Worm (Caenorhabditis elegans): ENCODE measurements around the gene marc-5.
"Not testable (repeated sequence)": the region's sequence is repeated elsewhere in the genome, so short reads cannot be mapped to it uniquely, and the experiment has no call there.

Gene marc-5

DNA sequence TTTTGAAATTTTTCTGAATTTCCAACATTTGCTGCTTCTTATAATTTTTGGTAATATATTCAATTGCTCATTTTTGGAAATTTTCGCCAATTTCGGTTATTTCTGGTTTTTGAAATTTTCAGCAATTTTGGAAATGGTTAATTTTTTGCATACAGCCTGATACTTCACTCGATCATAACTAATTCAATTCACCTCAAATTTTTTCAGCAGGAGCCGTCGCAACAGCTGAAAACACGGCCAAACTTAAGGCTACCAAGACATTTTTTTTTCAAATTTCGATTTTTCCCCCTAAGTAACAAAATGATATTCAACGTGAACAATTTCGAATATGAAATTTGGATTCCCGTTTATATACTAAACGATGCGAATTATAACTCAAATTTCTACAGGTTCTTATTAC is 43.9 kb downstream of the marc-5 start, which contains the start of gene sre-52:
TSS of gene sre-52 (plus strand) at position 301 of the 400 bp plus-strand sequence.
- TF ChIP-seq Y116A8C.19 (tag; optimal IDR thresholded peaks at IDR 0.05; ENCODE audit: borderline replicate concordance): no peak

DNA sequence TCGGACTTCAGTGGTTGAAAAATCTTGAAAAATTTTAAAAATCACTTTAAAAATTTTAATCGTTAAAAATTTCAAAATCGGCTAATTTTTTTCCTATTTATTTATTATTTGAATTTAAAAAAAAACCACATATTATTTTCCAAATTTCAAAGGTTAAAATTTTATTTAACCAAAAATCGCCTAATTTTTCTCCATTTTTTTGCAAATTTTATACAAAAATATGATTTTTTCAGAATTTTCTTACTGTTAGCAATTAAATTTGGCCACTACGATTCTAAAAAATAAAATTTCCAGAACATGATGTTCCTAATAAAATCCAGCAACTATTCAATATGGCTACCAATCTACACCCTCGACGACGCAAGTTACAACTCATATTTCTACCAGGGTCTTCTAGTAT is 46.7 kb downstream of the marc-5 start, which contains the start of gene sre-54:
TSS of gene sre-54 (plus strand) at position 301 of the 400 bp plus-strand sequence.
- TF ChIP-seq alr-1 (tag; optimal IDR thresholded peaks at IDR 0.05; ENCODE audit: borderline replicate concordance) (no peak), rnt-1 (tag; optimal IDR thresholded peaks at IDR 0.05) (no peak), xbp-1 (tag; optimal IDR thresholded peaks at IDR 0.05) (no peak), unc-130 (tag; optimal IDR thresholded peaks at IDR 0.05) (no peak), tlp-1 (tag; optimal IDR thresholded peaks at IDR 0.05) (no peak), ztf-11 (tag; optimal IDR thresholded peaks at IDR 0.05) (no peak), lir-3 (tag; optimal IDR thresholded peaks at IDR 0.05; ENCODE audit: poor library complexity) (no peak)

DNA sequence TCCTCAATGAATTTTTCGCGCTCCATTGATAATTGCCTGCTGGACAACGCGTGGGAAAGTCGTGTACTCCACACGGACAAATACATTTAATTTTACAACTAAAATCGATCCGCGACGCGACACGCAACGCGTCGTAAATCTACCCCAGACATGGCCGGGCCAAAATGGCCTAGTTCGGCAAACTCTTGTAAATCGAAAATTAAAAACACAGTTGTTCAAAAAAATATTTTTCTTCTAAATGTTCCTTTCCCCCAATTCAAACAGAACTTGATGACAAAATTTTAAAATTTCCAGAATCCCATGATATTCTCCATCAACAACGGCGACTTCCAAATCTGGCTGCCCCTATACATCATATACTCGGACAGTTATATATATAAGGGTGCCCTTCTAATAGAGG is 50.3 kb downstream of the marc-5 start, which contains the start of gene sre-55:
TSS of gene sre-55 (plus strand) at position 301 of the 400 bp plus-strand sequence.
- TF ChIP-seq fkh-8 (tag; optimal IDR thresholded peaks at IDR 0.05) (no peak), ceh-63 (GFP tag; optimal IDR thresholded peaks at IDR 0.05) (no peak), snu-23 (GFP tag; optimal IDR thresholded peaks at IDR 0.05) (no peak), lir-3 (tag; optimal IDR thresholded peaks at IDR 0.05; ENCODE audit: poor library complexity) (no peak), egl-27 (tag; optimal IDR thresholded peaks at IDR 0.05) (no peak), irx-1 (tag; optimal IDR thresholded peaks at IDR 0.05) (no peak), dpl-1 (GFP tag; optimal IDR thresholded peaks at IDR 0.05) (no peak), grh-1 (GFP tag; IDR thresholded peaks at IDR 0.05) (no peak), nhr-47 (tag; optimal IDR thresholded peaks at IDR 0.05) (no peak), rnt-1 (tag; optimal IDR thresholded peaks at IDR 0.05) (no peak), lin-14 (GFP tag; optimal IDR thresholded peaks at IDR 0.05) (no peak), nhr-71 (tag; optimal IDR thresholded peaks at IDR 0.05) (no peak), unc-98 (GFP tag; IDR thresholded peaks at IDR 0.05) (no peak), lin-15B (tag; optimal IDR thresholded peaks at IDR 0.05) (no peak), lin-39 (tag; optimal IDR thresholded peaks at IDR 0.05) (no peak), ets-5 (GFP tag; IDR thresholded peaks at IDR 0.05) (no peak), pqm-1 (tag; optimal IDR thresholded peaks at IDR 0.05) (no peak)

- no peak for TF ChIP-seq nhr-11 (tag; optimal IDR thresholded peaks at IDR 0.05)
- TF ChIP-seq grh-1 (GFP tag; IDR thresholded peaks at IDR 0.05): no peak
- TF ChIP-seq elt-3 (tag; optimal IDR thresholded peaks at IDR 0.05): no peak
Observed at ce11 chrII:12324159-12324558, 55.2 kb downstream of the marc-5 start, which contains the start of gene sre-56. Gene sre-56 (plus strand): TSS chrII:12324459.

ce11 chrII:12323305-12323704 is 56.0 kb downstream of the marc-5 start, which contains the start of gene sre-53:
Gene sre-53 (minus strand): TSS chrII:12323405.
- no peak for TF ChIP-seq dpl-1 (GFP tag; optimal IDR thresholded peaks at IDR 0.05)
- no peak for TF ChIP-seq efl-1 (optimal IDR thresholded peaks at IDR 0.05)
- no peak for TF ChIP-seq efl-1 (GFP tag; optimal IDR thresholded peaks at IDR 0.05 in 1 of 2)
- no peak for TF ChIP-seq mef-2 (tag; optimal IDR thresholded peaks at IDR 0.05)
- TF ChIP-seq fos-1 (tag; optimal IDR thresholded peaks at IDR 0.05): no peak
- no peak for TF ChIP-seq grh-1 (GFP tag; IDR thresholded peaks at IDR 0.05)
- no peak for TF ChIP-seq sptf-1 (tag; optimal IDR thresholded peaks at IDR 0.05)
- TF ChIP-seq aha-1 (tag; optimal IDR thresholded peaks at IDR 0.05): no peak
- no peak for TF ChIP-seq ets-5 (GFP tag; IDR thresholded peaks at IDR 0.05)
- no peak for TF ChIP-seq mep-1 (tag; optimal IDR thresholded peaks at IDR 0.05)
- no peak for TF ChIP-seq lin-15B (tag; optimal IDR thresholded peaks at IDR 0.05)
- TF ChIP-seq ces-1 (GFP tag; optimal IDR thresholded peaks at IDR 0.05): no peak

DNA sequence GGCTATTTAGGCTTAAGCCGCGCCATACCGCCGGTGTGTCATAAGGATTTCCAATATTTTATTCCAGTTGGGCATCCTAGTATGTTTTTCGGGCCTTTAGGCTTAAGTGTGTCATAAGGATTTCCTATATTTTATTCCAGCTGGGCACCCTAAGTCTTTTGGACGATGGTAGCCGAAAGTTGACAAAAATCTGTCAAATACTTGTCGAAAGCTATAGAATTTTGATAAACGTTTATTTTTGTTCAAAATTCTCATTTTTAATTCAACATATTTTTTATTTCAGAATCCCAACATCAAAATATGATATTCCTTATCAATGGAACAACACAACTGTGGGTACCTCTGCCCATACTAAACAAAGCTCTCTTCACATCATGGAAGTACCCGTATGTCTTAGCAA is 60.8 kb downstream of the marc-5 start, which contains the start of gene sre-49:
TSS of gene sre-49 (plus strand) at position 301 of the 400 bp plus-strand sequence.
- not testable (repeated sequence) for TF ChIP-seq aly-2, hlh-4, mef-2 (tag; optimal IDR thresholded peaks at IDR 0.05)

Data from whole organism, L1 larva.